Worm (Caenorhabditis elegans) whole organism, L3 larva: Measurements from ENCODE around the gene C27H6.8.

Source experiments
- R02D3.7 ChIP-seq: fragments of 150-350 bp; optimal IDR thresholded peaks from 2 replicates; lab custom pipeline; 2014; ENCODE audit warnings: missing biosample characterization, missing genetic modification characterization
- ceh-82 ChIP-seq: fragments of 150-350 bp; optimal IDR thresholded peaks from 2 replicates; lab custom pipeline; 2014; ENCODE audit warnings: missing biosample characterization, missing genetic modification characterization
- egl-27 ChIP-seq: sonication (generic microtip); optimal IDR thresholded peaks from 4 replicates; lab custom pipeline; 2017; ENCODE audit warnings: missing biosample characterization, missing genetic modification reagents, missing genetic modification characterization
- egl-5 ChIP-seq: fragments of 150-350 bp; optimal IDR thresholded peaks from 2 replicates; lab custom pipeline; 2017; ENCODE audit warnings: missing biosample characterization, missing genetic modification reagents, missing genetic modification characterization, inconsistent platforms
- elt-3 ChIP-seq, 3 experiments: fragments of 150-350 bp in 1 of 3; sonication (generic microtip) in 2 of 3; optimal IDR thresholded peaks; 2 replicates in 2 of 3; 4 replicates in 1 of 3; lab custom pipeline; 2014 to 2017; ENCODE audit warnings: missing biosample characterization in 3 of 3, missing genetic modification characterization in 3 of 3
- nhr-12 ChIP-seq: fragments of 150-350 bp; optimal IDR thresholded peaks from 2 replicates; lab custom pipeline; 2014; ENCODE audit warnings: missing biosample characterization, missing genetic modification characterization
- nhr-23 ChIP-seq: fragments of 150-350 bp; optimal IDR thresholded peaks from 2 replicates; lab custom pipeline; 2014; ENCODE audit warnings: missing biosample characterization, missing genetic modification reagents, missing genetic modification characterization
- nhr-237 ChIP-seq: fragments of 150-350 bp; optimal IDR thresholded peaks from 2 replicates; lab custom pipeline; 2014; ENCODE audit warnings: missing biosample characterization, missing genetic modification characterization
- snpc-4 ChIP-seq: fragments of 150-350 bp; optimal IDR thresholded peaks from 2 replicates; lab custom pipeline; 2014; ENCODE audit warnings: missing biosample characterization, missing genetic modification characterization
- unc-62 ChIP-seq: fragments of 150-350 bp; sonication (generic microtip); optimal IDR thresholded peaks from 4 replicates; lab custom pipeline; 2014; ENCODE audit warnings: missing biosample characterization, missing genetic modification reagents, missing genetic modification characterization

DNA sequence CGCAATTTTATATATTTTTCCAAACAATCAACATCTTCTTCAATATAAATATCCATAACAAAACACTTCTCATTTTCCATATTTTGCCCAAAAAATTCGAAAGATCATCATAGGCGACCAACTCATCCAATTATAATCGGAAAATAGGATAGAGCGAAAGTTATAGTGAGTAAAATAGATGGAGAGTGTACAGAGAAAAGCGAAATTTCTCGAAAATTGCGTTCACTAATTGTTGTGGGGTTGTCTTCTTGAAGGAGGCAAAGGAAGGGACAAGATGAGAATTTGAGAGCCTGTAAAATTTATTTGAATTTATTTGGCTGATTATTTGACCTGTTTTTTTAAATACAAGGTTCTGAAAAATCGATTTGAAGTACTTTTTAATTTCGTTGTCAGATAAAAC lies 48.0 kb upstream of the C27H6.8 start:
- TF ChIP-seq snpc-4 (tag; lab: Kevin White, UChicago) (no peak), elt-3 (tag; optimal IDR thresholded peaks at IDR 0.05; lab: Kevin White, UChicago) (no peak), R02D3.7 (tag; lab: Kevin White, UChicago) (no peak), nhr-23 (tag; lab: Kevin White, UChicago) (peak; percentile 2), nhr-237 (tag; lab: Kevin White, UChicago) (no peak), egl-5 (tag; lab: Kevin White, UChicago) (no peak), egl-27 (tag; lab: Kevin White, UChicago) (no peak), nhr-12 (no peak), ceh-82 (no peak), unc-62 (GFP tag; lab: Kevin White, UChicago) (no peak)
